Worm (Caenorhabditis elegans): ENCODE measurements around the gene F37A8.1.
A peak's percentile ranks its signal among the peaks of the same experiment; 100 is the strongest.

F37A8.1 gene

ce11 chrIII:3887586-3887985 lies 40.6 kb upstream of the F37A8.1 start (continued):
- no peak for TF ChIP-seq hmg-1.1 (GFP tag; IDR thresholded peaks at IDR 0.05)
- TF ChIP-seq unc-39 (tag; optimal IDR thresholded peaks at IDR 0.05) = no peak
- TF ChIP-seq nhr-42 (GFP tag; IDR thresholded peaks at IDR 0.05) = no peak
- no peak for TF ChIP-seq daf-19 (GFP tag; conservative IDR thresholded peaks at IDR 0.05)
- no peak for TF ChIP-seq lir-3 (tag; optimal IDR thresholded peaks at IDR 0.05)
- TF ChIP-seq tag-97 (GFP tag; IDR thresholded peaks at IDR 0.05) = no peak
- no peak for TF ChIP-seq dmd-8 (GFP tag; IDR thresholded peaks at IDR 0.05)
- no peak for TF ChIP-seq zfp-3 (GFP tag; conservative IDR thresholded peaks at IDR 0.05)
- TF ChIP-seq ztf-11 (tag; optimal IDR thresholded peaks at IDR 0.05) = no peak
- no peak for TF ChIP-seq ctbp-1 (GFP tag; IDR thresholded peaks at IDR 0.05)
- peak; percentile 42 for TF ChIP-seq dpl-1 (GFP tag; optimal IDR thresholded peaks at IDR 0.05)
- TF ChIP-seq nhr-41 (GFP tag; IDR thresholded peaks at IDR 0.05) = no peak
- TF ChIP-seq F26F4.8 (GFP tag; conservative IDR thresholded peaks at IDR 0.05) = no peak
- no peak for TF ChIP-seq snpc-1.2 (GFP tag; IDR thresholded peaks at IDR 0.05)
- TF ChIP-seq cey-2 (tag; optimal IDR thresholded peaks at IDR 0.05; ENCODE audit: borderline replicate concordance, insufficient read depth) = no peak
- TF ChIP-seq mes-2 (tag; optimal IDR thresholded peaks at IDR 0.05; ENCODE audit: poor library complexity, severe bottlenecking) = peak; percentile 28
- no peak for TF ChIP-seq F44E2.7 (GFP tag; IDR thresholded peaks at IDR 0.05)
- TF ChIP-seq nhr-237 (tag; optimal IDR thresholded peaks at IDR 0.05) = no peak
- TF ChIP-seq daf-12 (tag; optimal IDR thresholded peaks at IDR 0.05) = no peak
- no peak for TF ChIP-seq unc-62 (GFP tag; optimal IDR thresholded peaks at IDR 0.05 in 1 of 2)
- TF ChIP-seq unc-62 (tag; optimal IDR thresholded peaks at IDR 0.05) = no peak
- no peak for TF ChIP-seq nhr-102 (tag; optimal IDR thresholded peaks at IDR 0.05)
- TF ChIP-seq mdt-29 (GFP tag; IDR thresholded peaks at IDR 0.05) = no peak
- TF ChIP-seq arid-1 (GFP tag; conservative IDR thresholded peaks at IDR 0.05) = no peak
- no peak for TF ChIP-seq snpc-4 (tag; optimal IDR thresholded peaks at IDR 0.05)
- TF ChIP-seq lin-15B (tag; optimal IDR thresholded peaks at IDR 0.05) = no peak
- no peak for TF ChIP-seq lin-29 (GFP tag; IDR thresholded peaks at IDR 0.05)
- TF ChIP-seq Y75B8A.6 (GFP tag; IDR thresholded peaks at IDR 0.05) = no peak
- no peak for TF ChIP-seq saeg-2 (GFP tag; IDR thresholded peaks at IDR 0.05)
- TF ChIP-seq ZK546.5 (tag; optimal IDR thresholded peaks at IDR 0.05) = no peak
- no peak for TF ChIP-seq D1046.2 (GFP tag; IDR thresholded peaks at IDR 0.05)
- TF ChIP-seq unc-130 (GFP tag; optimal IDR thresholded peaks at IDR 0.05) = no peak
- no peak for TF ChIP-seq skn-1 (tag; optimal IDR thresholded peaks at IDR 0.05)
- TF ChIP-seq pqm-1 (tag; optimal IDR thresholded peaks at IDR 0.05) = peak; percentile 77
- TF ChIP-seq F37D6.2 (tag; optimal IDR thresholded peaks at IDR 0.05) = no peak
- no peak for TF ChIP-seq vab-7 (GFP tag; IDR thresholded peaks at IDR 0.05)
- no peak for TF ChIP-seq duxl-1 (tag; optimal IDR thresholded peaks at IDR 0.05; ENCODE audit: poor library complexity)
- TF ChIP-seq hif-1 (tag; optimal IDR thresholded peaks at IDR 0.05) = no peak
- TF ChIP-seq daf-16 (GFP tag; optimal IDR thresholded peaks at IDR 0.05) = no peak
- TF ChIP-seq daf-16 (tag; optimal IDR thresholded peaks at IDR 0.05) = peak; percentile 57
- TF ChIP-seq nhr-11 (tag; optimal IDR thresholded peaks at IDR 0.05) = no peak
- TF ChIP-seq nhr-48 (tag; optimal IDR thresholded peaks at IDR 0.05) = no peak
- no peak for TF ChIP-seq egl-43 (GFP tag; IDR thresholded peaks at IDR 0.05)
- no peak for TF ChIP-seq hlh-30 (tag; optimal IDR thresholded peaks at IDR 0.05; ENCODE audit: insufficient read depth)
- peak; percentile 69 for TF ChIP-seq hlh-11 (tag; optimal IDR thresholded peaks at IDR 0.05)
- no peak for TF ChIP-seq fos-1 (tag; optimal IDR thresholded peaks at IDR 0.05)
- TF ChIP-seq nhr-25 (tag; optimal IDR thresholded peaks at IDR 0.05; ENCODE audit: borderline replicate concordance, insufficient read depth) = no peak
- no peak for TF ChIP-seq gei-8 (GFP tag; optimal IDR thresholded peaks at IDR 0.05)
- peak; percentile 33 for TF ChIP-seq mep-1 (tag; optimal IDR thresholded peaks at IDR 0.05)
- no peak for TF ChIP-seq zfp-2 (tag; optimal IDR thresholded peaks at IDR 0.05)
- no peak for TF ChIP-seq lin-1 (GFP tag; IDR thresholded peaks at IDR 0.05)
- TF ChIP-seq lim-7 (GFP tag; IDR thresholded peaks at IDR 0.05) = no peak

Data from whole organism, L4 larva.